Worm (Caenorhabditis elegans) whole organism, young adult: Measurements from ENCODE around the gene srbc-33.

Source experiments
- F39B2.1 ChIP-seq: fragments of 200-800 bp; sonication (Bioruptor generic); IDR thresholded peaks from 2 replicates; pipeline ENCODE4 v1.3.6; 2022; ENCODE audit warnings: missing genetic modification reagents, missing genetic modification characterization, missing compliant biosample characterization
- dpff-1 ChIP-seq: sonication (generic microtip); optimal IDR thresholded peaks from 2 replicates; lab custom pipeline; 2017; ENCODE audit warnings: mild to moderate bottlenecking, missing genetic modification characterization, missing compliant biosample characterization
- nhr-90 ChIP-seq: sonication (generic microtip); optimal IDR thresholded peaks from 2 replicates; lab custom pipeline; 2016; ENCODE audit warnings: missing genotype, mild to moderate bottlenecking, missing genetic modification characterization, missing compliant biosample characterization
- pha-4 ChIP-seq: fragments of 150-350 bp; sonication (generic microtip); optimal IDR thresholded peaks from 2 replicates; lab custom pipeline; 2014; ENCODE audit warnings: missing biosample characterization, missing genetic modification reagents, missing genetic modification characterization
- snpc-4 ChIP-seq, 5 experiments: fragments of 150-350 bp in 1 of 5; sonication (generic microtip) in 4 of 5; optimal IDR thresholded peaks; 2 replicates each; lab custom pipeline; 2014 to 2018; ENCODE audit warnings: missing genetic modification characterization in 5 of 5, missing biosample characterization in 3 of 5, antibody characterized with exemption in 2 of 5, mild to moderate bottlenecking in 2 of 5, missing compliant biosample characterization in 2 of 5, missing genotype in 2 of 5, moderate library complexity in 2 of 5, missing genetic modification reagents in 1 of 5

ce11 chrV:3476228-3476627, 8.4 kb downstream of the srbc-33 start:
- TF ChIP-seq nhr-90 (tag; lab: Kevin White, UChicago) (no peak), dpff-1 (tag; lab: Kevin White, UChicago) (no peak), F39B2.1 (GFP tag; lab: Robert Waterston, UW) (no peak), snpc-4 (GFP tag; optimal IDR thresholded peaks at IDR 0.05; lab: Kevin White, UChicago) (no peak), snpc-4 (tag; optimal IDR thresholded peaks at IDR 0.05; lab: Kevin White, UChicago) (no peak), pha-4 (tag; lab: Kevin White, UChicago) (no peak)
